Fruit fly (Drosophila melanogaster) whole organism, embryonic: ENCODE results near the gene CG1607.
A peak's percentile ranks its signal among the peaks of the same experiment; 100 is the strongest.

Experiments used
- Adf1 ChIP-seq: fragments of 200-800 bp; sonication (Bioruptor generic); IDR thresholded peaks from 2 replicates; pipeline ENCODE4 v1.3.6; 2022; ENCODE audit warnings: missing biosample characterization, missing genetic modification characterization
- Atf6 ChIP-seq: fragments of 200-800 bp; sonication (Bioruptor generic); IDR thresholded peaks from 2 replicates; pipeline ENCODE4 v1.3.6; 2022; ENCODE audit warnings: missing biosample characterization, missing genetic modification characterization
- Blimp-1 ChIP-seq: fragments of 200-800 bp; sonication (Bioruptor generic); optimal IDR thresholded peaks from 3 replicates; lab custom pipeline; 2018; ENCODE audit warnings: missing biosample characterization, missing genetic modification characterization, mild to moderate bottlenecking, moderate library complexity, missing genetic modification reagents
- BtbVII ChIP-seq: fragments of 200-800 bp; sonication (Bioruptor generic); optimal IDR thresholded peaks from 3 replicates; lab custom pipeline; 2017; ENCODE audit warnings: missing biosample characterization, mild to moderate bottlenecking, missing genetic modification characterization
- CG10209 ChIP-seq: fragments of 200-800 bp; sonication (Bioruptor generic); optimal IDR thresholded peaks from 3 replicates; lab custom pipeline; 2017; ENCODE audit warnings: missing biosample characterization, mild to moderate bottlenecking, missing genetic modification characterization, missing genetic modification reagents
- CG1024 ChIP-seq: fragments of 200-800 bp; sonication (Bioruptor generic); IDR thresholded peaks from 2 replicates; pipeline ENCODE4 v1.3.6; 2022; ENCODE audit warnings: missing biosample characterization, missing genetic modification characterization
- CG11695 ChIP-seq: fragments of 200-800 bp; sonication (Bioruptor generic); IDR thresholded peaks from 3 replicates; pipeline ENCODE4 v1.3.6; 2022; ENCODE audit warnings: missing biosample characterization, missing genetic modification characterization
- CG12219 ChIP-seq: fragments of 200-800 bp; sonication (Bioruptor generic); optimal IDR thresholded peaks from 3 replicates; lab custom pipeline; 2018; ENCODE audit warnings: missing biosample characterization, mild to moderate bottlenecking, missing genetic modification characterization
- CG14441 ChIP-seq: fragments of 200-800 bp; sonication (Bioruptor generic); IDR thresholded peaks from 2 replicates; pipeline ENCODE4 v1.3.6; 2022; ENCODE audit warnings: missing biosample characterization, missing genetic modification characterization
- CG14667 ChIP-seq: fragments of 200-800 bp; sonication (Bioruptor generic); IDR thresholded peaks from 2 replicates; pipeline ENCODE4 v1.3.6; 2022; ENCODE audit warnings: missing biosample characterization, missing genetic modification characterization
- CG14965 ChIP-seq: fragments of 200-800 bp; sonication (Bioruptor generic); optimal IDR thresholded peaks from 2 replicates; lab custom pipeline; 2016; ENCODE audit warnings: missing biosample characterization, missing genetic modification characterization, borderline replicate concordance
- CG16815 ChIP-seq: fragments of 200-800 bp; sonication (Bioruptor generic); optimal IDR thresholded peaks from 3 replicates; lab custom pipeline; 2017; ENCODE audit warnings: missing biosample characterization, mild to moderate bottlenecking, missing genetic modification characterization
- CG16863 ChIP-seq: fragments of 200-800 bp; sonication (Bioruptor generic); optimal IDR thresholded peaks from 3 replicates; lab custom pipeline; 2016; ENCODE audit warnings: missing biosample characterization, missing genetic modification characterization
- CG17568 ChIP-seq: fragments of 200-800 bp; sonication (Bioruptor generic); optimal IDR thresholded peaks from 2 replicates; lab custom pipeline; 2018; ENCODE audit warnings: missing biosample characterization, mild to moderate bottlenecking, missing genetic modification characterization, moderate library complexity
- CG17912 ChIP-seq: fragments of 200-800 bp; sonication (Bioruptor generic); optimal IDR thresholded peaks from 2 replicates; lab custom pipeline; 2018; ENCODE audit warnings: missing biosample characterization, mild to moderate bottlenecking, missing genetic modification characterization
- CG1792 ChIP-seq: fragments of 200-800 bp; sonication (Bioruptor generic); optimal IDR thresholded peaks from 2 replicates; lab custom pipeline; 2016; ENCODE audit warnings: missing biosample characterization, missing genetic modification characterization
- CG2129 ChIP-seq: fragments of 200-800 bp; sonication (Bioruptor generic); IDR thresholded peaks from 2 replicates; pipeline ENCODE4 v1.3.6; 2022; ENCODE audit warnings: missing biosample characterization, missing genetic modification characterization; ENCODE audit not compliant: partially characterized antibody
- CG2199 ChIP-seq: fragments of 200-800 bp; sonication (Bioruptor generic); IDR thresholded peaks from 3 replicates; pipeline ENCODE4 v1.3.6; 2022; ENCODE audit warnings: missing biosample characterization, missing genetic modification characterization
- CG2202 ChIP-seq: fragments of 200-800 bp; sonication (Bioruptor generic); optimal IDR thresholded peaks from 2 replicates; lab custom pipeline; 2018; ENCODE audit warnings: missing biosample characterization, mild to moderate bottlenecking, missing genetic modification characterization
- CG30431 ChIP-seq: fragments of 200-800 bp; sonication (Bioruptor generic); optimal IDR thresholded peaks from 2 replicates; lab custom pipeline; 2017; ENCODE audit warnings: missing biosample characterization, missing genetic modification characterization
- CG3065 ChIP-seq: fragments of 200-800 bp; sonication (Bioruptor generic); optimal IDR thresholded peaks from 2 replicates; lab custom pipeline; 2016; ENCODE audit warnings: missing biosample characterization, missing genetic modification characterization
- CG7357 ChIP-seq: fragments of 200-800 bp; sonication (Bioruptor generic); IDR thresholded peaks from 3 replicates; pipeline ENCODE4 v1.3.6; 2022; ENCODE audit warnings: missing biosample characterization, missing genetic modification characterization
- CG7556 ChIP-seq: fragments of 200-800 bp; sonication (Bioruptor generic); optimal IDR thresholded peaks from 2 replicates; lab custom pipeline; 2017; ENCODE audit warnings: missing biosample characterization, mild to moderate bottlenecking, missing genetic modification characterization
- CG7839 ChIP-seq: fragments of 200-800 bp; sonication (Bioruptor generic); optimal IDR thresholded peaks from 3 replicates; lab custom pipeline; 2018; ENCODE audit warnings: missing biosample characterization, mild to moderate bottlenecking, missing genetic modification characterization, moderate library complexity
- CG7987 ChIP-seq: fragments of 200-800 bp; sonication (Bioruptor generic); optimal IDR thresholded peaks from 2 replicates; lab custom pipeline; 2018; ENCODE audit warnings: missing biosample characterization, mild to moderate bottlenecking, missing genetic modification characterization, moderate library complexity
- CG9437 ChIP-seq: fragments of 200-800 bp; sonication (Bioruptor generic); optimal IDR thresholded peaks from 2 replicates; lab custom pipeline; 2018; ENCODE audit warnings: missing biosample characterization, mild to moderate bottlenecking, missing genetic modification characterization
- CG9797 ChIP-seq: fragments of 200-800 bp; sonication (Bioruptor generic); optimal IDR thresholded peaks from 3 replicates; lab custom pipeline; 2018; ENCODE audit warnings: missing biosample characterization, mild to moderate bottlenecking, missing genetic modification characterization
- Dref ChIP-seq: fragments of 200-800 bp; sonication (Bioruptor generic); IDR thresholded peaks from 2 replicates; pipeline ENCODE4 v1.3.6; 2022; ENCODE audit warnings: missing biosample characterization, missing genetic modification characterization
- H15 ChIP-seq: fragments of 200-800 bp; sonication (Bioruptor generic); IDR thresholded peaks from 3 replicates; pipeline ENCODE4 v1.3.6; 2022; ENCODE audit warnings: missing biosample characterization, missing genetic modification characterization
- H2.0 ChIP-seq: fragments of 200-800 bp; sonication (Bioruptor generic); IDR thresholded peaks from 2 replicates; pipeline ENCODE4 v1.3.6; 2022; ENCODE audit warnings: missing biosample characterization, missing genetic modification characterization
- HLH3B ChIP-seq: fragments of 200-800 bp; sonication (Bioruptor generic); IDR thresholded peaks from 2 replicates; pipeline ENCODE4 v1.3.6; 2022; ENCODE audit warnings: missing biosample characterization, missing genetic modification characterization
- HmgD ChIP-seq: fragments of 200-800 bp; sonication (Bioruptor generic); optimal IDR thresholded peaks from 3 replicates; lab custom pipeline; 2016; ENCODE audit warnings: missing biosample characterization, missing genetic modification characterization
- MESR4 ChIP-seq: fragments of 200-800 bp; sonication (Bioruptor generic); optimal IDR thresholded peaks from 2 replicates; lab custom pipeline; 2018; ENCODE audit warnings: missing biosample characterization, mild to moderate bottlenecking, missing genetic modification characterization, moderate library complexity
- Nf-YB ChIP-seq: fragments of 200-800 bp; sonication (Bioruptor generic); optimal IDR thresholded peaks from 3 replicates; lab custom pipeline; 2019; ENCODE audit warnings: missing biosample characterization, mild to moderate bottlenecking, missing genetic modification characterization, moderate library complexity
- Six4 ChIP-seq: fragments of 200-800 bp; sonication (Bioruptor generic); optimal IDR thresholded peaks from 2 replicates; lab custom pipeline; 2016; ENCODE audit warnings: missing biosample characterization, missing genetic modification characterization
- Xbp1 ChIP-seq: fragments of 200-800 bp; sonication (Bioruptor generic); optimal IDR thresholded peaks from 3 replicates; lab custom pipeline; 2016; ENCODE audit warnings: missing biosample characterization, mild to moderate bottlenecking, missing genetic modification characterization
- Xrp1 ChIP-seq: fragments of 200-800 bp; sonication (Bioruptor generic); IDR thresholded peaks from 2 replicates; pipeline ENCODE4 v1.3.6; 2022; ENCODE audit warnings: missing biosample characterization, missing genetic modification characterization
- az2 ChIP-seq: fragments of 200-800 bp; sonication (Bioruptor generic); optimal IDR thresholded peaks from 3 replicates; lab custom pipeline; 2016; ENCODE audit warnings: missing biosample characterization, missing genetic modification characterization
- bbx ChIP-seq: fragments of 200-800 bp; sonication (Bioruptor generic); IDR thresholded peaks from 2 replicates; pipeline ENCODE4 v1.3.6; 2022; ENCODE audit warnings: missing biosample characterization, missing genetic modification characterization; ENCODE audit not compliant: partially characterized antibody
- cwo ChIP-seq: fragments of 200-800 bp; sonication (Bioruptor generic); optimal IDR thresholded peaks from 3 replicates; lab custom pipeline; 2017; ENCODE audit warnings: missing biosample characterization, missing genetic modification characterization, mild to moderate bottlenecking, moderate library complexity, missing genetic modification reagents
- kay ChIP-seq: fragments of 200-800 bp; sonication (Bioruptor generic); optimal IDR thresholded peaks from 2 replicates; lab custom pipeline; 2016; ENCODE audit warnings: missing biosample characterization, missing genetic modification characterization
- otp ChIP-seq: fragments of 200-800 bp; sonication (Bioruptor generic); IDR thresholded peaks from 3 replicates; pipeline ENCODE4, ENCODE4 v1.3.6; 2022; ENCODE audit warnings: missing biosample characterization, missing genetic modification characterization
- row ChIP-seq: fragments of 200-800 bp; sonication (Bioruptor generic); IDR thresholded peaks from 3 replicates; pipeline ENCODE4 v1.3.6; 2022; ENCODE audit warnings: missing biosample characterization, missing genetic modification characterization
- sens-2 ChIP-seq: fragments of 200-800 bp; sonication (Bioruptor generic); IDR thresholded peaks from 2 replicates; pipeline ENCODE4 v1.3.6; 2022; ENCODE audit warnings: missing biosample characterization, missing genetic modification characterization
- sna ChIP-seq: fragments of 200-800 bp; sonication (Bioruptor generic); IDR thresholded peaks from 2 replicates; pipeline ENCODE4 v1.3.6; 2022; ENCODE audit warnings: missing biosample characterization, missing genetic modification characterization; ENCODE audit not compliant: partially characterized antibody
- stc ChIP-seq: fragments of 200-800 bp; sonication (Bioruptor generic); IDR thresholded peaks from 2 replicates; pipeline ENCODE4 v1.3.6; 2022; ENCODE audit warnings: missing biosample characterization, missing genetic modification characterization
- trem ChIP-seq: fragments of 200-800 bp; optimal IDR thresholded peaks from 3 replicates; lab custom pipeline; 2019; ENCODE audit warnings: missing biosample characterization, mild to moderate bottlenecking, missing genetic modification characterization, moderate library complexity
- tx ChIP-seq: fragments of 200-800 bp; sonication (Bioruptor generic); optimal IDR thresholded peaks from 2 replicates; lab custom pipeline; 2016; ENCODE audit warnings: missing biosample characterization, missing genetic modification characterization
- zfh1 ChIP-seq: fragments of 200-800 bp; sonication (Bioruptor generic); IDR thresholded peaks from 3 replicates; pipeline ENCODE4 v1.3.6; 2022; ENCODE audit warnings: missing biosample characterization, missing genetic modification characterization

Gene CG1607

dm6 chr3R:31404499-31405276, 22.8 kb downstream of the CG1607 start, which contains the start of gene Gprk2 (continued):
- TF ChIP-seq stc (peak; percentile 100), Dref (peak; percentile 58), CG10209 (GFP tag; lab: Kevin White, UChicago) (peak; percentile 100), MESR4 (GFP tag; lab: Kevin White, UChicago) (peak; percentile 98), Six4 (peak; percentile 100), BtbVII (GFP tag; lab: Kevin White, UChicago) (peak; percentile 100), CG14441 (GFP tag; lab: Robert Waterston, UW) (peak; percentile 100), trem (peak; percentile 98), CG12219 (GFP tag; lab: Kevin White, UChicago) (peak; percentile 100), CG2202 (peak; percentile 99), CG1792 (GFP tag; lab: Kevin White, UChicago) (peak; percentile 100), CG16815 (GFP tag; lab: Kevin White, UChicago) (peak; percentile 99), HLH3B (GFP tag; lab: Robert Waterston, UW) (peak; percentile 100), Atf6 (GFP tag; lab: Robert Waterston, UW) (peak; percentile 100), tx (GFP tag; lab: Kevin White, UChicago) (peak; percentile 100), CG7839 (tag; lab: Kevin White, UChicago) (peak; percentile 100), Xrp1 (GFP tag; lab: Robert Waterston, UW) (peak; percentile 100), CG7987 (peak; percentile 99), CG11695 (GFP tag; lab: Robert Waterston, UW) (peak; percentile 100), CG9437 (GFP tag; lab: Kevin White, UChicago) (peak; percentile 97), sna (no peak), CG17912 (GFP tag; lab: Kevin White, UChicago) (peak; percentile 91), CG17568 (GFP tag; lab: Kevin White, UChicago) (peak; percentile 100), Nf-YB (GFP tag; lab: Kevin White, UChicago) (peak; percentile 93), CG7556 (peak; percentile 100), CG16863 (GFP tag; lab: Kevin White, UChicago) (peak; percentile 100), Xbp1 (GFP tag; lab: Kevin White, UChicago) (peak; percentile 100), H15 (GFP tag; lab: Robert Waterston, UW) (peak; percentile 100), row (peak; percentile 100), bbx (GFP tag; lab: Robert Waterston, UW) (no peak), CG1024 (GFP tag; lab: Robert Waterston, UW) (peak; percentile 99), CG14965 (GFP tag; lab: Kevin White, UChicago) (peak; percentile 94), otp (GFP tag; lab: Robert Waterston, UW) (peak; percentile 100), sens-2 (GFP tag; lab: Robert Waterston, UW) (peak; percentile 100), kay (GFP tag; lab: Kevin White, UChicago) (peak; percentile 99), CG14667 (peak; percentile 100), az2 (peak; percentile 100), CG2199 (GFP tag; lab: Robert Waterston, UW) (peak; percentile 100), CG9797 (GFP tag; lab: Kevin White, UChicago) (peak; percentile 68), CG3065 (GFP tag; lab: Kevin White, UChicago) (peak; percentile 99), zfh1 (GFP tag; lab: Robert Waterston, UW) (peak; percentile 100), CG7357 (GFP tag; lab: Robert Waterston, UW) (peak; percentile 99), H2.0 (GFP tag; lab: Robert Waterston, UW) (peak; percentile 100), CG2129 (GFP tag; lab: Robert Waterston, UW) (no peak), cwo (GFP tag; lab: Kevin White, UChicago) (peak; percentile 99), HmgD (GFP tag; lab: Kevin White, UChicago) (peak; percentile 100), Blimp-1 (GFP tag; lab: Kevin White, UChicago) (peak; percentile 99), CG30431 (peak; percentile 100), Adf1 (GFP tag; lab: Robert Waterston, UW) (peak; percentile 95)
